Fruit fly (Drosophila melanogaster): Measurements from ENCODE around the gene GlcAT-I.

The GlcAT-I gene

dm6 chrX:4116834-4117736 lies 13.9 kb upstream of the GlcAT-I start, which contains the start of the genes tyf and Tip60:
Gene tyf, plus strand, starts transcription at chrX:4117020.
Gene Tip60, minus strand, starts transcription at chrX:4117487.
- TF ChIP-seq psq (optimal IDR thresholded peaks at IDR 0.05), result no peak
- no peak for TF ChIP-seq CG8478 (optimal IDR thresholded peaks at IDR 0.05)
- no peak for TF ChIP-seq usp (GFP tag; optimal IDR thresholded peaks at IDR 0.05)
- no peak for TF ChIP-seq pan (optimal IDR thresholded peaks at IDR 0.05)
- TF ChIP-seq EcR (GFP tag; optimal IDR thresholded peaks at IDR 0.05), result no peak
- TF ChIP-seq Dll (optimal IDR thresholded peaks at IDR 0.05), result no peak

DNA sequence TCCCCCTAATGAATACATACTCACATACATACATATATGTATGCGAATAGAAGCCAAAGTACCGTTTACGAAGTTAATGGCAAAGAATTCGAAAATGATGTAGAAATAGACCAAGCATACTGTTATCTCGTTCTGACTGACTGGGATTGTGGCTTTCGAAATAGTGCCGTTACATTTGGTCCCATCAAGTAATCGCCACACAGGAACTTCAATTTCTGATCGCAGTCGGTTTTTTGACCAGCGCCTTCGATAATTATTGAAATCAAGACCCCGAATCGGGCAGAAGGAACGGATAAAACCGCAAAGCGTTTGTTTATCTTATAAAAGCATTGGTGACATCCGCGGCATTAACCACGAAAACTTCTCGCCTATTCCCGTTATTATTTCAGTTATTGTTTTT lies 11.4 kb upstream of the GlcAT-I start:
- TF ChIP-seq EcR (GFP tag; optimal IDR thresholded peaks at IDR 0.05) (no peak), usp (GFP tag; optimal IDR thresholded peaks at IDR 0.05) (no peak), Dll (optimal IDR thresholded peaks at IDR 0.05) (no peak), psq (optimal IDR thresholded peaks at IDR 0.05) (no peak), pan (optimal IDR thresholded peaks at IDR 0.05) (no peak), CG8478 (optimal IDR thresholded peaks at IDR 0.05) (no peak)

- TF ChIP-seq psq (optimal IDR thresholded peaks at IDR 0.05), result no peak
- no peak for TF ChIP-seq CG8478 (optimal IDR thresholded peaks at IDR 0.05)
- no peak for TF ChIP-seq pan (optimal IDR thresholded peaks at IDR 0.05)
- TF ChIP-seq EcR (GFP tag; optimal IDR thresholded peaks at IDR 0.05), result no peak
- no peak for TF ChIP-seq Dll (optimal IDR thresholded peaks at IDR 0.05)
- no peak for TF ChIP-seq usp (GFP tag; optimal IDR thresholded peaks at IDR 0.05)
Observed at dm6 chrX:4139043-4139442, 8.0 kb downstream of the GlcAT-I start.

- TF ChIP-seq psq (optimal IDR thresholded peaks at IDR 0.05) (no peak), Dll (optimal IDR thresholded peaks at IDR 0.05) (no peak), EcR (GFP tag; optimal IDR thresholded peaks at IDR 0.05) (no peak), usp (GFP tag; optimal IDR thresholded peaks at IDR 0.05) (no peak), pan (optimal IDR thresholded peaks at IDR 0.05) (no peak), CG8478 (optimal IDR thresholded peaks at IDR 0.05) (no peak)
Observed at dm6 chrX:4150989-4151388, 20.0 kb downstream of the GlcAT-I start.

- TF ChIP-seq CG8478 (optimal IDR thresholded peaks at IDR 0.05), result no peak
- TF ChIP-seq pan (optimal IDR thresholded peaks at IDR 0.05), result no peak
- no peak for TF ChIP-seq Dll (optimal IDR thresholded peaks at IDR 0.05)
- TF ChIP-seq EcR (GFP tag; optimal IDR thresholded peaks at IDR 0.05), result no peak
- TF ChIP-seq usp (GFP tag; optimal IDR thresholded peaks at IDR 0.05), result no peak
Observed at dm6 chrX:4170492-4170891, 39.5 kb downstream of the GlcAT-I start.

dm6 chrX:4172143-4172771 lies 41.2 kb downstream of the GlcAT-I start:
- TF ChIP-seq usp (GFP tag; optimal IDR thresholded peaks at IDR 0.05) (no peak), EcR (GFP tag; optimal IDR thresholded peaks at IDR 0.05) (no peak), CG8478 (optimal IDR thresholded peaks at IDR 0.05) (no peak), pan (optimal IDR thresholded peaks at IDR 0.05) (no peak), Dll (optimal IDR thresholded peaks at IDR 0.05) (no peak), psq (optimal IDR thresholded peaks at IDR 0.05) (no peak)

DNA sequence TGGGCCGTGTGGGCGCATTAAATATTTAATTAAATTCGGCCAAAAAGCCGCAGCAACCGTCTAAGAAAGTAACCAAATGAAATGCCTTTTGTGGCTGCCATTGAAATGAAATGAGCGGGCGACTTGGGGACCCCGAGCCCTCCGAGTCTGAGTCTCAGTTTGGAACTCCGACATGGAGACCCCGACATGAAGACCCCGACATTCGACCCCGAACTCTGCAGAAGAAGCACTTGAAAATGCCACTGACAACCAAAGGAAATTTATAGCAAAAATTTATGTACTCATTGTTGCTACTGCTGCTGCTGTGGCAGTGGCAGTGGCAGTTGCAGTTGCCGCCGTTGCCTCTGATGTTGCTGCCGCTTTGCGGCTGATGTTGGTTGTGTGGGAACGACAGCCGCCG lies 42.4 kb downstream of the GlcAT-I start:
- TF ChIP-seq pan (optimal IDR thresholded peaks at IDR 0.05), result no peak
- TF ChIP-seq usp (GFP tag; optimal IDR thresholded peaks at IDR 0.05), result no peak
- TF ChIP-seq CG8478 (optimal IDR thresholded peaks at IDR 0.05), result no peak
- no peak for TF ChIP-seq psq (optimal IDR thresholded peaks at IDR 0.05)
- TF ChIP-seq EcR (GFP tag; optimal IDR thresholded peaks at IDR 0.05), result no peak
- no peak for TF ChIP-seq Dll (optimal IDR thresholded peaks at IDR 0.05)

DNA sequence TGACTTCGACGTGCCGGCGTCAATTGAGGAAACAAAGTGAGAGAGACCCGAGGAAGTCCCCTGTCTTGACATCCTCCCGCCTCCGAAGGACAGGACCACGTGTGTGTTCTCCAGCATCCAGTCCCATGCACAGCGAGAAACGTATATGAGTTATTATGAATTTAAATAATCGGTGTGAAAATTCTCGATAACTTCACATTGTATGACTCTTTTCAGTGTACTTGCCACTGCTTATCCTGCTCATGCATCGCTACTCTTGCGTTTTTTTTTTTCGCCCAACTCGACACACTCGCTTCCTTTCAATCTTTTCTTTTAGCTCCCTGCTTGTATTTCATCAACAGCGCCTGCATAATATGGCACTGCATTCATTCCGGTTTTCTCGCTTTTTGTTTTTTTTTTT lies 44.8 kb downstream of the GlcAT-I start:
- TF ChIP-seq pan (optimal IDR thresholded peaks at IDR 0.05) (no peak), usp (GFP tag; optimal IDR thresholded peaks at IDR 0.05) (no peak), psq (optimal IDR thresholded peaks at IDR 0.05) (no peak), EcR (GFP tag; optimal IDR thresholded peaks at IDR 0.05) (no peak), CG8478 (optimal IDR thresholded peaks at IDR 0.05) (no peak), Dll (optimal IDR thresholded peaks at IDR 0.05) (no peak)

DNA sequence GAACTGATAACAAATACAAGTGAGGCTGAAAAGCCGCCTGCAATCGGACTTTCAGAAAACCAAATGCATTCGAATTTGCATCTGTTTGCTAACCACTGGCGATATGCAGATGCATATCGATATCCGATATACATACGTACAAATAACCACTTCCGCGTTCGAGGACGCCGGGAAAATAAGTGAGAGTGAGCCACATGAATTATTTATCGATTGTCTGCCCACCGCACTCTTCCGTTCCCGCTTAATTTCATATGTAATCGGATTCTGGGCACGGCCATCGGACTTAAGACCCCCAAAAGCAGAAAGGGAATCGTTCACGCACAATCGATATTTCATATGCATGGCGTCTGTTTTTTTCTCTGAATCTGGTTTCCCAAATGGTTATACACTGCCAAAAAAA lies 46.7 kb downstream of the GlcAT-I start:
- no peak for TF ChIP-seq EcR (GFP tag; optimal IDR thresholded peaks at IDR 0.05)
- TF ChIP-seq CG8478 (optimal IDR thresholded peaks at IDR 0.05), result no peak
- TF ChIP-seq pan (optimal IDR thresholded peaks at IDR 0.05), result no peak
- TF ChIP-seq Dll (optimal IDR thresholded peaks at IDR 0.05), result no peak
- TF ChIP-seq psq (optimal IDR thresholded peaks at IDR 0.05), result no peak
- TF ChIP-seq usp (GFP tag; optimal IDR thresholded peaks at IDR 0.05), result no peak

dm6 chrX:4178819-4179218 lies 47.8 kb downstream of the GlcAT-I start:
- TF ChIP-seq usp (GFP tag; optimal IDR thresholded peaks at IDR 0.05) (no peak), Dll (optimal IDR thresholded peaks at IDR 0.05) (no peak), psq (optimal IDR thresholded peaks at IDR 0.05) (no peak), EcR (GFP tag; optimal IDR thresholded peaks at IDR 0.05) (no peak), CG8478 (optimal IDR thresholded peaks at IDR 0.05) (no peak), pan (optimal IDR thresholded peaks at IDR 0.05) (no peak)
